Worm (Caenorhabditis elegans): ENCODE results near the gene F55F10.1.

- TF ChIP-seq unc-62 (GFP tag; optimal IDR thresholded peaks at IDR 0.05) (no peak), nhr-11 (tag; optimal IDR thresholded peaks at IDR 0.05) (no peak), nhr-23 (tag; optimal IDR thresholded peaks at IDR 0.05) (no peak), mdl-1 (tag; optimal IDR thresholded peaks at IDR 0.05) (no peak), lsy-2 (tag; optimal IDR thresholded peaks at IDR 0.05) (no peak), nhr-6 (tag; optimal IDR thresholded peaks at IDR 0.05) (no peak)
Observed at ce11 chrIV:4411948-4412335, 51.3 kb downstream of the F55F10.1 start.
